Worm (Caenorhabditis elegans) whole organism, L1 larva: ENCODE results near the gene R07H5.9.

Experiments
- C34B4.2 ChIP-seq: sonication (generic microtip); optimal IDR thresholded peaks from 2 replicates; lab custom pipeline; 2017; ENCODE audit warnings: mild to moderate bottlenecking, missing genetic modification characterization, missing compliant biosample characterization
- aha-1 ChIP-seq: fragments of 150-350 bp; optimal IDR thresholded peaks from 2 replicates; lab custom pipeline; 2014; ENCODE audit warnings: missing biosample characterization, missing genetic modification characterization
- blmp-1 ChIP-seq: fragments of 150-350 bp; optimal IDR thresholded peaks from 2 replicates; lab custom pipeline; 2014; ENCODE audit warnings: missing biosample characterization, missing genetic modification characterization
- ceh-63 ChIP-seq: fragments of 200-800 bp; sonication (Bioruptor generic); optimal IDR thresholded peaks from 2 replicates; lab custom pipeline; 2018; ENCODE audit warnings: mild to moderate bottlenecking, missing genetic modification characterization, missing compliant biosample characterization
- ceh-82 ChIP-seq, 3 experiments: fragments of 150-350 bp in 1 of 3; sonication (generic microtip) in 2 of 3; optimal IDR thresholded peaks; 2 replicates each; lab custom pipeline; 2014 to 2017; ENCODE audit warnings: missing biosample characterization in 3 of 3, missing genetic modification characterization in 3 of 3
- ceh-88 ChIP-seq: fragments of 200-800 bp; sonication (Bioruptor generic); IDR thresholded peaks from 2 replicates; pipeline ENCODE4 v1.3.6; 2022; ENCODE audit warnings: missing genetic modification characterization, missing compliant biosample characterization
- ceh-90 ChIP-seq: sonication (generic microtip); optimal IDR thresholded peaks from 2 replicates; lab custom pipeline; 2016; ENCODE audit warnings: missing genetic modification characterization, missing compliant biosample characterization
- dsc-1 ChIP-seq: sonication (generic microtip); optimal IDR thresholded peaks from 2 replicates; lab custom pipeline; 2016; ENCODE audit warnings: mild to moderate bottlenecking, missing genetic modification characterization, missing compliant biosample characterization
- egl-13 ChIP-seq: sonication (generic microtip); optimal IDR thresholded peaks from 2 replicates; lab custom pipeline; 2016; ENCODE audit warnings: missing genotype, missing genetic modification reagents, missing genetic modification characterization, missing compliant biosample characterization
- elt-2 ChIP-seq: sonication (generic microtip); optimal IDR thresholded peaks from 2 replicates; lab custom pipeline; 2016; ENCODE audit warnings: missing genetic modification characterization, mild to moderate bottlenecking, inconsistent platforms, missing compliant biosample characterization, missing genetic modification reagents
- elt-3 ChIP-seq, 6 experiments: fragments of 150-350 bp in 1 of 6; sonication (generic microtip); optimal IDR thresholded peaks; 2 replicates each; lab custom pipeline; 2017 to 2018; ENCODE audit warnings: missing biosample characterization in 6 of 6, missing genetic modification characterization in 6 of 6, inconsistent platforms in 1 of 6
- fkh-10 ChIP-seq: sonication (generic microtip); optimal IDR thresholded peaks from 2 replicates; lab custom pipeline; 2017; ENCODE audit warnings: missing biosample characterization, missing genetic modification reagents, missing genetic modification characterization
- fkh-4 ChIP-seq: sonication (generic microtip); optimal IDR thresholded peaks from 2 replicates; lab custom pipeline; 2016; ENCODE audit warnings: missing compliant biosample characterization, missing genetic modification characterization, borderline replicate concordance
- hlh-17 ChIP-seq: fragments of 200-800 bp; sonication (Bioruptor generic); optimal IDR thresholded peaks from 2 replicates; lab custom pipeline; 2018; ENCODE audit warnings: missing genetic modification characterization, mild to moderate bottlenecking, missing compliant biosample characterization, moderate library complexity, borderline replicate concordance
- hlh-4 ChIP-seq: sonication (generic microtip); optimal IDR thresholded peaks from 2 replicates; lab custom pipeline; 2016; ENCODE audit warnings: mild to moderate bottlenecking, missing genetic modification characterization, missing compliant biosample characterization
- isw-1 ChIP-seq: fragments of 200-800 bp; sonication (Bioruptor generic); IDR thresholded peaks from 2 replicates; pipeline ENCODE4 v1.3.6; 2022; ENCODE audit warnings: missing genetic modification characterization, missing compliant biosample characterization
- jun-1 ChIP-seq: fragments of 150-350 bp; optimal IDR thresholded peaks from 2 replicates; lab custom pipeline; 2014; ENCODE audit warnings: missing biosample characterization, missing genetic modification reagents, missing genetic modification characterization
- lin-15B ChIP-seq: fragments of 150-350 bp; sonication (generic microtip); optimal IDR thresholded peaks from 3 replicates; lab custom pipeline; 2014; ENCODE audit warnings: missing biosample characterization, missing genetic modification characterization
- lin-35 ChIP-seq, 2 experiments: fragments of 150-350 bp; optimal IDR thresholded peaks; 2 replicates each; lab custom pipeline; 2014; ENCODE audit warnings: missing biosample characterization in 2 of 2, missing genetic modification characterization in 2 of 2, missing genetic modification reagents in 2 of 2
- lsy-2 ChIP-seq, 2 experiments: fragments of 150-350 bp; optimal IDR thresholded peaks; 2 replicates each; lab custom pipeline; 2014; ENCODE audit warnings: missing biosample characterization in 2 of 2, missing genetic modification characterization in 2 of 2
- mab-9 ChIP-seq: fragments of 200-800 bp; sonication (Bioruptor generic); IDR thresholded peaks from 2 replicates; pipeline ENCODE4 v1.3.6; 2022; ENCODE audit warnings: missing genetic modification reagents, missing genetic modification characterization, missing compliant biosample characterization
- mdl-1 ChIP-seq, 2 experiments: fragments of 150-350 bp; optimal IDR thresholded peaks; 2 replicates each; lab custom pipeline; 2014 to 2017; ENCODE audit warnings: missing biosample characterization in 2 of 2, missing genetic modification characterization in 2 of 2, inconsistent platforms in 1 of 2
- mef-2 ChIP-seq: fragments of 150-350 bp; optimal IDR thresholded peaks from 2 replicates; lab custom pipeline; 2014; ENCODE audit warnings: missing biosample characterization, missing genetic modification characterization
- mep-1 ChIP-seq: fragments of 150-350 bp; optimal IDR thresholded peaks from 2 replicates; lab custom pipeline; 2014; ENCODE audit warnings: missing biosample characterization, missing genetic modification characterization
- nhr-11 ChIP-seq: fragments of 150-350 bp; optimal IDR thresholded peaks from 2 replicates; lab custom pipeline; 2014; ENCODE audit warnings: missing biosample characterization, missing genetic modification characterization
- nhr-12 ChIP-seq: sonication (generic microtip); optimal IDR thresholded peaks from 2 replicates; lab custom pipeline; 2017; ENCODE audit warnings: missing biosample characterization, missing genetic modification characterization
- nhr-19 ChIP-seq: fragments of 200-800 bp; sonication (Bioruptor generic); conservative IDR thresholded peaks from 2 replicates; pipeline ENCODE4 v1.3.6; 2022; ENCODE audit warnings: missing genetic modification characterization, missing compliant biosample characterization
- nhr-20 ChIP-seq: sonication (generic microtip); optimal IDR thresholded peaks from 2 replicates; lab custom pipeline; 2016; ENCODE audit warnings: mild to moderate bottlenecking, missing genetic modification characterization, missing compliant biosample characterization
- nhr-47 ChIP-seq: sonication (generic microtip); optimal IDR thresholded peaks from 2 replicates; lab custom pipeline; 2016; ENCODE audit warnings: mild to moderate bottlenecking, missing genetic modification characterization, moderate library complexity, missing compliant biosample characterization
- nhr-71 ChIP-seq: sonication (generic microtip); optimal IDR thresholded peaks from 2 replicates; lab custom pipeline; 2016; ENCODE audit warnings: mild to moderate bottlenecking, missing genetic modification characterization, moderate library complexity, missing compliant biosample characterization
- nhr-77 ChIP-seq: fragments of 150-350 bp; optimal IDR thresholded peaks from 2 replicates; lab custom pipeline; 2014; ENCODE audit warnings: missing biosample characterization, missing genetic modification characterization
- nhr-90 ChIP-seq: sonication (generic microtip); optimal IDR thresholded peaks from 2 replicates; lab custom pipeline; 2016; ENCODE audit warnings: mild to moderate bottlenecking, missing genetic modification characterization, missing compliant biosample characterization; ENCODE audit not compliant: poor library complexity
- pag-3 ChIP-seq: sonication (generic microtip); optimal IDR thresholded peaks from 2 replicates; lab custom pipeline; 2017; ENCODE audit warnings: missing genetic modification characterization, mild to moderate bottlenecking, missing compliant biosample characterization, antibody characterized with exemption, borderline replicate concordance; ENCODE audit not compliant: insufficient read depth
- rnt-1 ChIP-seq: sonication (generic microtip); optimal IDR thresholded peaks from 2 replicates; lab custom pipeline; 2016; ENCODE audit warnings: mild to moderate bottlenecking, missing genetic modification characterization, moderate library complexity, missing compliant biosample characterization
- snu-23 ChIP-seq: sonication (generic microtip); optimal IDR thresholded peaks from 2 replicates; lab custom pipeline; 2016; ENCODE audit warnings: missing genetic modification characterization, missing compliant biosample characterization
- sptf-1 ChIP-seq: fragments of 150-350 bp; optimal IDR thresholded peaks from 2 replicates; lab custom pipeline; 2014; ENCODE audit warnings: missing biosample characterization, missing genetic modification characterization
- sup-37 ChIP-seq: fragments of 200-800 bp; sonication (Bioruptor generic); optimal IDR thresholded peaks from 2 replicates; lab custom pipeline; 2018; ENCODE audit warnings: mild to moderate bottlenecking, missing genetic modification characterization, missing compliant biosample characterization
- tbx-2 ChIP-seq: sonication (generic microtip); optimal IDR thresholded peaks from 2 replicates; lab custom pipeline; 2016; ENCODE audit warnings: missing genetic modification characterization, missing compliant biosample characterization
- unc-130 ChIP-seq: fragments of 150-350 bp; optimal IDR thresholded peaks from 2 replicates; lab custom pipeline; 2017; ENCODE audit warnings: missing biosample characterization, missing genetic modification characterization, inconsistent platforms
- unc-98 ChIP-seq: fragments of 200-800 bp; sonication (Bioruptor generic); IDR thresholded peaks from 2 replicates; pipeline ENCODE4 v1.3.6; 2022; ENCODE audit warnings: missing genetic modification characterization, missing compliant biosample characterization
- xbp-1 ChIP-seq: sonication (generic microtip); optimal IDR thresholded peaks from 2 replicates; lab custom pipeline; 2016; ENCODE audit warnings: missing genetic modification characterization, missing compliant biosample characterization
- zag-1 ChIP-seq: fragments of 150-350 bp; optimal IDR thresholded peaks from 2 replicates; lab custom pipeline; 2014; ENCODE audit warnings: missing biosample characterization, missing genetic modification characterization

R07H5.9 gene

DNA sequence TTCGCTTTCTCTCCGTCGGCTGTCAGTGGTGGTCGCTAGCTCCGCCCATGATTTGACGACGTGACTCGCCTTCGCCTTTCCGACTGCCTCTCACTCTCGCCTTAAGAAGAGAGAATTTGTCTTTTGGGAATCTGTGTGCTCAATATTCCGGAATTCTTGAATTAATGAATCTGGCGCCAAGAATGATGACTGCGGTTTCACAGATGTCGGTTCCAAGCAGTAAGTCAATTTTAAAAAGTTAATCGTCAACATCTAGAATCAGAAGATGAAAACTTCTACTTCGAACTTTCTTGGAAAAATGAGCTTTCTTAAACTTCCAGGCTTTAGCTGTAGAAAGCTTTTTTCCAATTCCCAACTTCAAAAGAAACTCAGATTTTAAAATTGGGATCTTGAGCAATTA is 37.6 kb upstream of the R07H5.9 start, which contains the start of gene nhr-67:
nhr-67 (plus strand) TSS at position 97 of the 400 bp plus-strand sequence.
- TF ChIP-seq unc-98 (GFP tag; lab: Robert Waterston, UW) (no peak), lin-35 (GFP tag; optimal IDR thresholded peaks at IDR 0.05; lab: Kevin White, UChicago) (no peak), aha-1 (tag; lab: Kevin White, UChicago) (no peak), ceh-63 (GFP tag; lab: Kevin White, UChicago) (no peak), lsy-2 (tag; optimal IDR thresholded peaks at IDR 0.05; lab: Kevin White, UChicago) (no peak), nhr-12 (tag; lab: Kevin White, UChicago) (no peak), xbp-1 (tag; lab: Kevin White, UChicago) (no peak), nhr-90 (tag; lab: Kevin White, UChicago) (no peak), hlh-17 (GFP tag; lab: Kevin White, UChicago) (no peak)

DNA sequence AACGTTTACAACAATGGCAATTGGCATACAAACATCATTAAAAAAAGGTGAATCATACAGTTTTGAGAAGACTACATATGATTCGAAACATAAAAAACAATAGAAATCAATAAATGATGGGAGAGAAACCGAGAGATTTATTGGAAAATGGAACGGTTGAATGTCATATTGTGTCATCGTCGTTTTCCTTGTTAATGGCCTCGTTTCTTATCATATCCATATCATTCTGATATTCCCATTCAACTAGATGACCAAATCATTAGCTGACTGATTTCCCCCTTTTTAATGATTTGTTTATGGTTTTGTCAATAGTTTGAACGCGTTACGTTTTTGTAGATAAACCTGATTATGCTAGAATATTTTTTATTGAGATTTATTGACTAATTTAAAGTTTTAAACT is 32.5 kb upstream of the R07H5.9 start:
- TF ChIP-seq ceh-88 (GFP tag; lab: Robert Waterston, UW), result no peak
- TF ChIP-seq pag-3 (tag; lab: Kevin White, UChicago), result no peak
- TF ChIP-seq ceh-90 (tag; lab: Kevin White, UChicago), result no peak
- TF ChIP-seq nhr-71 (tag; lab: Kevin White, UChicago), result no peak
- peak; percentile 24 for TF ChIP-seq blmp-1 (tag; lab: Kevin White, UChicago)

DNA sequence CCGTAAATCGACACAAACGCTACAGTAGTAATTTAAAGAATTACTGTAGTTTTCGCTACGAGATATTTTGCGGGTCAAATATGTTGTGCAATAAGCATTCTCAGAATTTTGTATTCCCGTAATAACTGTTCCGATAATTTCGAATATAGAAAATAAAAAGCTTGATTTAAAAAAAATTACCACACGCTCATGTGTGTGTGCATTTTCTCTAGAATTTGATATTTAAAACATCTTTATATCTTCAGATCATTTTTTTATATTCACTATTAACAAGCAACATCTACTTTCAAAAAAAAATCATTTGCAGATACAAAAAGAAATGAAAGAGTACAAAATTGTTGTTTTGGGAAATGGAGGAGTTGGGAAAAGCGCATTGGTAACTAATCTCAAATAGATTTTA is 30.3 kb upstream of the R07H5.9 start, which contains the start of gene rap-3:
rap-3 (plus strand) TSS at position 301 of the 400 bp plus-strand sequence.
- TF ChIP-seq hlh-4 (no peak), snu-23 (GFP tag; lab: Kevin White, UChicago) (no peak), nhr-12 (tag; lab: Kevin White, UChicago) (no peak), rnt-1 (no peak)

DNA sequence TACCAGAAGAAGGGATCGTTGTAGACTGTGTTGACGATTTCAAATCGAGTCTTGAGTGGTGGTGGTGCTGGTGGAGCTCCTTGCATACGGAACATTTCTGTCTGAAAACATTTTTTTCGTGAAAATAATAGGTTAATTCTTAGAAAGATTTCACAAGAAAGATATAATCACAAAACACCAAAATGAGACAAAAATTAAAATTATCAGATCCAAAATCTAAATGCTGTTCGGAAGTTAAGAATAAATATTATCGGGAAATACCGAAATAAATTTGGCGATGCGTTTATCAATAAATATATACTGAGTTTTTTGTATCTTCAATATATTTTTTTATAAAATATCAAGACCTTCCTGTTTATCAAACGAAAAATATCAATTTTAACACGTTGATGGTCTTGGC is 28.8 kb upstream of the R07H5.9 start, which contains the start of gene C08F8.9:
C08F8.9 (minus strand) TSS at position 101 of the 400 bp plus-strand sequence.
- TF ChIP-seq mab-9 (no peak), nhr-47 (tag; lab: Kevin White, UChicago) (no peak), unc-130 (tag; lab: Kevin White, UChicago) (no peak), nhr-20 (tag; lab: Kevin White, UChicago) (no peak), sup-37 (no peak), sptf-1 (no peak), ceh-63 (GFP tag; lab: Kevin White, UChicago) (no peak), mdl-1 (tag; optimal IDR thresholded peaks at IDR 0.05; lab: Kevin White, UChicago) (no peak), ceh-88 (GFP tag; lab: Robert Waterston, UW) (no peak), C34B4.2 (tag; lab: Kevin White, UChicago) (no peak), pag-3 (tag; lab: Kevin White, UChicago) (no peak)

DNA sequence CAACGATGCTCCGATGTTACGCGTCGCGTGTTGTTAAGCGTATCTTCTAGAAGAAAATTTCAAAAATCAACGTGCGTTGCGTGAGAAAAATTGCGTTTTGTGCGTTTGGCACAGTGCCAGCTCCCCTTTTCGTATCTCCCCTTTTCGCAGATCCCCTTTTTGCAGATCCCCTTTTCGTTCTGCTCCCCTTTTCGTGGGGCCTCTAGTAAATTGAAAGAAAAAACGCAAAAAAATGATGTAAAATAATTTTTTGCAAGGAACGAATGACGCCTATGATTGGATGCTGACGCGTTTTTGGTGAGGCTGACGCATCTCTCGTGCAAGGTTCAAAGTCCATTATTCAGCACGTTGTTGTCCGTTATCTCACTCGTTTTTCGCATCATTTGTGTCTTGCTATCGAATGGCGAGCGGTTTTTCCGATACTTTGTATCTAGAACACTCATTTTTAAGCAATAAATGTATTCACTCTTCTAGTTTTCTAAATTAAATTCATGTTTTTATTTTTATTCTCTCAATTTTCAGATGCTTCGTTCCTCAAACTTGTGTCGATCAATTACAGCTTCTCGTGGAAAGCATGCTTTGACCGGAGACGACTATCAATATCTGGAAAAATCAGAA is 28.1 kb upstream of the R07H5.9 start, which contains the start of gene cpt-2:
cpt-2 (plus strand) TSS at position 523 of the 618 bp plus-strand sequence.
- TF ChIP-seq nhr-20 (tag; lab: Kevin White, UChicago), result peak; percentile 92
- peak; percentile 49 for TF ChIP-seq fkh-4 (tag; lab: Kevin White, UChicago)
- peak; percentile 56 for TF ChIP-seq blmp-1 (tag; lab: Kevin White, UChicago)
- TF ChIP-seq sup-37, result peak; percentile 46
- peak; percentile 81 for TF ChIP-seq lin-15B
- TF ChIP-seq isw-1 (GFP tag; lab: Robert Waterston, UW), result peak; percentile 92
- TF ChIP-seq aha-1 (tag; lab: Kevin White, UChicago), result peak; percentile 16
- peak; percentile 85 for TF ChIP-seq jun-1 (tag; lab: Kevin White, UChicago)
- TF ChIP-seq dsc-1 (tag; lab: Kevin White, UChicago), result peak; percentile 91
- peak in 3 of 6 experiments; percentile 7 to 82 (median 79) for TF ChIP-seq elt-3 (tag; optimal IDR thresholded peaks at IDR 0.05; lab: Kevin White, UChicago)
- TF ChIP-seq nhr-77, result peak; percentile 66
- peak; percentile 20 for TF ChIP-seq mef-2 (tag; lab: Kevin White, UChicago)
- TF ChIP-seq elt-2 (tag; lab: Kevin White, UChicago), result peak; percentile 88
- TF ChIP-seq snu-23 (GFP tag; lab: Kevin White, UChicago), result peak; percentile 93
- TF ChIP-seq egl-13, result peak; percentile 77
- peak; percentile 77 to 93 (median 89) for TF ChIP-seq ceh-82 (tag; optimal IDR thresholded peaks at IDR 0.05; lab: Kevin White, UChicago)
- peak; percentile 91 for TF ChIP-seq xbp-1 (tag; lab: Kevin White, UChicago)
- peak; percentile 91 for TF ChIP-seq mep-1 (tag; lab: Kevin White, UChicago)
- TF ChIP-seq tbx-2 (tag; lab: Kevin White, UChicago), result peak; percentile 91
- peak; percentile 80 for TF ChIP-seq zag-1 (tag; lab: Kevin White, UChicago)
- TF ChIP-seq fkh-10 (GFP tag; lab: Kevin White, UChicago), result peak; percentile 75
- peak; percentile 83 for TF ChIP-seq nhr-11 (tag; lab: Kevin White, UChicago)
- TF ChIP-seq nhr-19 (GFP tag; lab: Robert Waterston, UW), result peak; percentile 95
